Fruit fly (Drosophila melanogaster): ENCODE data around the gene CG13032.

dm6 chr3L:16670195-16670594 is 3.6 kb upstream of the CG13032 start:
- no peak for TF ChIP-seq CG11617 (GFP tag; optimal IDR thresholded peaks at IDR 0.05)
- no peak for TF ChIP-seq bab1 (GFP tag; optimal IDR thresholded peaks at IDR 0.05)
- TF ChIP-seq kay (GFP tag; ENCODE audit: borderline replicate concordance) = peak; percentile 32
- TF ChIP-seq CG7101 (tag; optimal IDR thresholded peaks at IDR 0.05) = peak; percentile 25
- TF ChIP-seq tj (GFP tag; optimal IDR thresholded peaks at IDR 0.05) = no peak
- TF ChIP-seq CG14711 (tag; optimal IDR thresholded peaks at IDR 0.05) = no peak
- TF ChIP-seq Clk (GFP tag; optimal IDR thresholded peaks at IDR 0.05) = no peak
